Worm (Caenorhabditis elegans) whole organism, L4/young adult: ENCODE measurements around the gene Y49E10.4.
"Not testable (repeated sequence)": the region's sequence is repeated elsewhere in the genome, so short reads cannot be mapped to it uniquely, and the experiment has no call there.

Source experiments
- dao-5 ChIP-seq: sonication (generic microtip); optimal IDR thresholded peaks from 2 replicates; lab custom pipeline; 2016; ENCODE audit warnings: missing genotype, missing genetic modification characterization, moderate library complexity, missing compliant biosample characterization
- him-1 ChIP-seq: sonication (generic microtip); optimal IDR thresholded peaks from 2 replicates; lab custom pipeline; 2016; ENCODE audit warnings: missing genotype, missing genetic modification reagents, missing genetic modification characterization, missing compliant biosample characterization

- not testable (repeated sequence) for TF ChIP-seq him-1, dao-5
Measured at ce11 chrIII:12386597-12386996, 3.0 kb upstream of the Y49E10.4 start, which contains the start of gene Y49E10.30.
